Worm (Caenorhabditis elegans) whole organism, L4/young adult: ENCODE results near the gene ser-1.

Experiments
- W03F9.2 ChIP-seq: fragments of 150-350 bp; optimal IDR thresholded peaks from 2 replicates; lab custom pipeline; 2014; ENCODE audit warnings: missing biosample characterization, missing genetic modification characterization
- dao-5 ChIP-seq: sonication (generic microtip); optimal IDR thresholded peaks from 2 replicates; lab custom pipeline; 2016; ENCODE audit warnings: missing genotype, missing genetic modification characterization, moderate library complexity, missing compliant biosample characterization

ce11 chrX:16618129-16618525, 38.6 kb downstream of the ser-1 start:
- TF ChIP-seq W03F9.2 (tag; lab: Kevin White, UChicago), result no peak
- TF ChIP-seq dao-5 (tag; lab: Kevin White, UChicago), result no peak
